Worm (Caenorhabditis elegans) whole organism, L1 larva: ENCODE data around the gene F34D6.1.

ENCODE experiments used
- F16B12.6 ChIP-seq: fragments of 150-350 bp; optimal IDR thresholded peaks from 2 replicates; lab custom pipeline; 2014; ENCODE audit warnings: missing biosample characterization, missing genetic modification characterization
- ama-1 ChIP-seq: fragments of 150-350 bp; optimal IDR thresholded peaks from 2 replicates; lab custom pipeline; 2014
- fos-1 ChIP-seq: fragments of 150-350 bp; optimal IDR thresholded peaks from 2 replicates; lab custom pipeline; 2014; ENCODE audit warnings: missing biosample characterization, missing genetic modification characterization
- lin-13 ChIP-seq: fragments of 150-350 bp; optimal IDR thresholded peaks from 2 replicates; lab custom pipeline; 2014; ENCODE audit warnings: missing biosample characterization, missing genetic modification reagents, missing genetic modification characterization
- lin-35 ChIP-seq, 2 experiments: fragments of 150-350 bp; optimal IDR thresholded peaks; 2 replicates each; lab custom pipeline; 2014; ENCODE audit warnings: missing biosample characterization in 2 of 2, missing genetic modification characterization in 2 of 2, missing genetic modification reagents in 2 of 2
- lir-3 ChIP-seq: sonication (generic microtip); optimal IDR thresholded peaks from 2 replicates; lab custom pipeline; 2016; ENCODE audit warnings: mild to moderate bottlenecking, missing genetic modification characterization, moderate library complexity, missing compliant biosample characterization; ENCODE audit not compliant: poor library complexity
- mab-9 ChIP-seq: fragments of 200-800 bp; sonication (Bioruptor generic); IDR thresholded peaks from 2 replicates; pipeline ENCODE4 v1.3.6; 2022; ENCODE audit warnings: missing genetic modification reagents, missing genetic modification characterization, missing compliant biosample characterization
- mef-2 ChIP-seq: fragments of 150-350 bp; optimal IDR thresholded peaks from 2 replicates; lab custom pipeline; 2014; ENCODE audit warnings: missing biosample characterization, missing genetic modification characterization
- pqm-1 ChIP-seq: sonication (generic microtip); optimal IDR thresholded peaks from 3 replicates; lab custom pipeline; 2017; ENCODE audit warnings: missing biosample characterization, missing genetic modification characterization
- sup-37 ChIP-seq: fragments of 200-800 bp; sonication (Bioruptor generic); optimal IDR thresholded peaks from 2 replicates; lab custom pipeline; 2018; ENCODE audit warnings: mild to moderate bottlenecking, missing genetic modification characterization, missing compliant biosample characterization

DNA sequence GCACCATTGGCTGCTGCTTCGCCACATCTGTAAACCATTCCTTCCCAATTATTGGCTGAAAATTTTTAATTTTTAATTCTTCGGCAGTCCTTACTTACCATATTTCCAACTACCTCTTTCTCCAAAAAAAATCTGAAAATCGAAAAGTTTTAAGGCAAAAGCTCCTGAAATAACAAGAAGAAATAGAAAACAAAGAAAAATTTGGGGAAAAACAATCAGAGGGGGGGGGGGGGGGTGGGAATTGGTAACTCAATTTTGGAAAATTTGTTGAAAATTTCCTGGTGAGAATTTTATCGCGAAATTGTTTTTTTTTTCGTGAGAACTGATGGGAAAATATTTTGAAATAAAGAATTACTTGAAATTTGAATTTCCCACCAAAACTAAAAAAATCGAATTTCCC is 11.5 kb upstream of the F34D6.1 start, which contains the start of gene set-11:
- TF ChIP-seq lir-3 (tag; lab: Kevin White, UChicago) (no peak), sup-37 (GFP tag; lab: Kevin White, UChicago) (no peak), lin-13 (GFP tag; lab: Kevin White, UChicago) (no peak), fos-1 (no peak), mef-2 (no peak), ama-1 (lab: Kevin White, UChicago) (no peak), pqm-1 (tag; lab: Kevin White, UChicago) (no peak), lin-35 (GFP tag; optimal IDR thresholded peaks at IDR 0.05; lab: Kevin White, UChicago) (no peak), mab-9 (GFP tag; lab: Robert Waterston, UW) (no peak), F16B12.6 (tag; lab: Kevin White, UChicago) (no peak)
